Worm (Caenorhabditis elegans) whole organism, young adult: Measurements from ENCODE around the gene W08E12.6.

Source experiments
- B0035.1 ChIP-seq: sonication (generic microtip); optimal IDR thresholded peaks from 2 replicates; lab custom pipeline; 2016; ENCODE audit warnings: missing genetic modification characterization, mild to moderate bottlenecking, missing compliant biosample characterization, missing genotype, missing genetic modification reagents
- B0261.1 ChIP-seq: sonication (generic microtip); optimal IDR thresholded peaks from 2 replicates; lab custom pipeline; 2016; ENCODE audit warnings: mild to moderate bottlenecking, missing genetic modification characterization, moderate library complexity, missing compliant biosample characterization
- B0336.3 ChIP-seq: fragments of 200-800 bp; sonication (Bioruptor generic); IDR thresholded peaks from 2 replicates; pipeline ENCODE4 v1.3.6; 2022; ENCODE audit warnings: missing genetic modification characterization, missing compliant biosample characterization
- F33H1.4 ChIP-seq: fragments of 200-800 bp; sonication (Bioruptor generic); IDR thresholded peaks from 2 replicates; pipeline ENCODE4 v1.3.6; 2022; ENCODE audit warnings: missing genetic modification reagents, missing genetic modification characterization, missing compliant biosample characterization
- F37B4.10 ChIP-seq: fragments of 200-800 bp; sonication (Bioruptor generic); IDR thresholded peaks from 2 replicates; pipeline ENCODE4 v1.3.6; 2022; ENCODE audit warnings: missing genetic modification characterization, missing compliant biosample characterization
- K12H6.12 ChIP-seq: fragments of 200-800 bp; sonication (Bioruptor generic); optimal IDR thresholded peaks from 2 replicates; lab custom pipeline; 2018; ENCODE audit warnings: mild to moderate bottlenecking, missing genetic modification characterization, missing compliant biosample characterization
- Y67H2A.10 ChIP-seq: fragments of 200-800 bp; sonication (Bioruptor generic); conservative IDR thresholded peaks from 2 replicates; pipeline ENCODE4 v1.3.6; 2022; ENCODE audit warnings: missing genetic modification reagents, missing genetic modification characterization, missing compliant biosample characterization
- akir-1 ChIP-seq: fragments of 200-800 bp; sonication (Bioruptor generic); optimal IDR thresholded peaks from 2 replicates; lab custom pipeline; 2018; ENCODE audit warnings: mild to moderate bottlenecking, missing genetic modification characterization, moderate library complexity, missing compliant biosample characterization
- ama-1 ChIP-seq, 3 experiments: fragments of 150-350 bp in 1 of 3; sonication (generic microtip) in 2 of 3; optimal IDR thresholded peaks; 2 replicates each; lab custom pipeline; 2014 to 2018; ENCODE audit warnings: missing biosample characterization in 2 of 3, missing genetic modification characterization in 2 of 3, missing genetic modification reagents in 2 of 3
- atf-7 ChIP-seq: sonication (generic microtip); optimal IDR thresholded peaks from 2 replicates; lab custom pipeline; 2017; ENCODE audit warnings: mild to moderate bottlenecking, missing genetic modification characterization, missing compliant biosample characterization
- attf-3 ChIP-seq: fragments of 200-800 bp; sonication (Bioruptor generic); conservative IDR thresholded peaks from 2 replicates; pipeline ENCODE4 v1.3.6; 2022; ENCODE audit warnings: missing genetic modification reagents, missing genetic modification characterization, missing compliant biosample characterization
- attf-6 ChIP-seq: fragments of 200-800 bp; sonication (Bioruptor generic); IDR thresholded peaks from 2 replicates; pipeline ENCODE4 v1.3.6; 2022; ENCODE audit warnings: missing genetic modification reagents, missing genetic modification characterization, missing compliant biosample characterization
- bed-2 ChIP-seq: fragments of 200-800 bp; sonication (Bioruptor generic); IDR thresholded peaks from 2 replicates; pipeline ENCODE4 v1.3.6; 2022; ENCODE audit warnings: missing genetic modification reagents, missing genetic modification characterization, missing compliant biosample characterization
- cebp-2 ChIP-seq: fragments of 200-800 bp; sonication (Bioruptor generic); IDR thresholded peaks from 2 replicates; pipeline ENCODE4 v1.3.6; 2022; ENCODE audit warnings: missing genetic modification characterization, missing compliant biosample characterization
- ceh-100 ChIP-seq: fragments of 200-800 bp; sonication (Bioruptor generic); IDR thresholded peaks from 2 replicates; pipeline ENCODE4 v1.3.6; 2022; ENCODE audit warnings: missing genetic modification reagents, missing genetic modification characterization, missing compliant biosample characterization
- ceh-79 ChIP-seq: sonication (generic microtip); optimal IDR thresholded peaks from 2 replicates; lab custom pipeline; 2017; ENCODE audit warnings: mild to moderate bottlenecking, missing genetic modification characterization, missing compliant biosample characterization
- ceh-91 ChIP-seq: fragments of 200-800 bp; sonication (Bioruptor generic); IDR thresholded peaks from 2 replicates; pipeline ENCODE4 v1.3.6; 2022; ENCODE audit warnings: missing genetic modification reagents, missing genetic modification characterization, missing compliant biosample characterization
- egl-44 ChIP-seq: fragments of 200-800 bp; sonication (Bioruptor generic); IDR thresholded peaks from 2 replicates; pipeline ENCODE4 v1.3.6; 2022; ENCODE audit warnings: missing genetic modification reagents, missing genetic modification characterization, missing compliant biosample characterization
- egrh-3 ChIP-seq: fragments of 200-800 bp; sonication (Bioruptor generic); IDR thresholded peaks from 2 replicates; pipeline ENCODE4 v1.3.6; 2022; ENCODE audit warnings: missing genetic modification reagents, missing genetic modification characterization, missing compliant biosample characterization
- fkh-3 ChIP-seq: sonication (generic microtip); optimal IDR thresholded peaks from 2 replicates; lab custom pipeline; 2016; ENCODE audit warnings: mild to moderate bottlenecking, missing genetic modification characterization, missing compliant biosample characterization
- gei-17 ChIP-seq: fragments of 200-800 bp; sonication (Bioruptor generic); optimal IDR thresholded peaks from 2 replicates; lab custom pipeline; 2018; ENCODE audit warnings: mild to moderate bottlenecking, missing genetic modification characterization, missing compliant biosample characterization
- hlh-12 ChIP-seq: sonication (generic microtip); optimal IDR thresholded peaks from 2 replicates; lab custom pipeline; 2016; ENCODE audit warnings: missing genetic modification characterization, missing compliant biosample characterization
- hrde-1 ChIP-seq: sonication (generic microtip); optimal IDR thresholded peaks from 2 replicates; lab custom pipeline; 2016; ENCODE audit warnings: missing genetic modification characterization, mild to moderate bottlenecking, missing compliant biosample characterization, moderate library complexity, missing genotype, missing genetic modification reagents, borderline replicate concordance
- lin-26 ChIP-seq: fragments of 200-800 bp; sonication (Bioruptor generic); IDR thresholded peaks from 2 replicates; pipeline ENCODE4 v1.3.6; 2022; ENCODE audit warnings: missing genetic modification reagents, missing genetic modification characterization, missing compliant biosample characterization
- lin-35 ChIP-seq, 3 experiments: fragments of 150-350 bp in 2 of 3; sonication (generic microtip) in 1 of 3; optimal IDR thresholded peaks; 2 replicates each; lab custom pipeline; 2014 to 2018; ENCODE audit warnings: missing biosample characterization in 3 of 3, missing genetic modification characterization in 3 of 3, missing genetic modification reagents in 3 of 3
- lir-1 ChIP-seq: fragments of 200-800 bp; sonication (Bioruptor generic); conservative IDR thresholded peaks from 2 replicates; pipeline ENCODE4 v1.3.6; 2022; ENCODE audit warnings: missing genetic modification reagents, missing genetic modification characterization, missing compliant biosample characterization
- lsl-1 ChIP-seq: fragments of 200-800 bp; sonication (Bioruptor generic); optimal IDR thresholded peaks from 2 replicates; lab custom pipeline; 2018; ENCODE audit warnings: mild to moderate bottlenecking, missing genetic modification characterization, moderate library complexity, missing compliant biosample characterization
- madf-10 ChIP-seq: sonication (generic microtip); optimal IDR thresholded peaks from 2 replicates; lab custom pipeline; 2016; ENCODE audit warnings: mild to moderate bottlenecking, missing genetic modification characterization, missing compliant biosample characterization
- madf-6 ChIP-seq: fragments of 200-800 bp; sonication (Bioruptor generic); IDR thresholded peaks from 2 replicates; pipeline ENCODE4 v1.3.6; 2022; ENCODE audit warnings: missing genetic modification reagents, missing genetic modification characterization, missing compliant biosample characterization
- mcd-1 ChIP-seq: fragments of 200-800 bp; sonication (Bioruptor generic); IDR thresholded peaks from 2 replicates; pipeline ENCODE4 v1.3.6; 2022; ENCODE audit warnings: missing genetic modification reagents, missing genetic modification characterization, missing compliant biosample characterization
- mes-4 ChIP-seq: sonication (generic microtip); optimal IDR thresholded peaks from 2 replicates; lab custom pipeline; 2016; ENCODE audit warnings: missing genotype, missing genetic modification characterization, missing compliant biosample characterization
- nfya-1 ChIP-seq: sonication (generic microtip); optimal IDR thresholded peaks from 2 replicates; lab custom pipeline; 2017; ENCODE audit warnings: antibody characterized with exemption, missing compliant biosample characterization, missing genetic modification characterization, borderline replicate concordance; ENCODE audit not compliant: insufficient read depth
- nfya-2 ChIP-seq: fragments of 200-800 bp; sonication (Bioruptor generic); IDR thresholded peaks from 2 replicates; pipeline ENCODE4 v1.3.6; 2022; ENCODE audit warnings: missing genetic modification reagents, missing genetic modification characterization, missing compliant biosample characterization
- nhr-27 ChIP-seq: fragments of 200-800 bp; sonication (Bioruptor generic); optimal IDR thresholded peaks from 2 replicates; lab custom pipeline; 2018; ENCODE audit warnings: mild to moderate bottlenecking, missing genetic modification characterization, moderate library complexity, missing compliant biosample characterization
- nhr-90 ChIP-seq: sonication (generic microtip); optimal IDR thresholded peaks from 2 replicates; lab custom pipeline; 2016; ENCODE audit warnings: missing genotype, mild to moderate bottlenecking, missing genetic modification characterization, missing compliant biosample characterization
- pbrm-1 ChIP-seq: fragments of 200-800 bp; sonication (Bioruptor generic); IDR thresholded peaks from 2 replicates; pipeline ENCODE4 v1.3.6; 2022; ENCODE audit warnings: missing genetic modification reagents, missing genetic modification characterization, missing compliant biosample characterization
- sea-2 ChIP-seq: fragments of 200-800 bp; sonication (Bioruptor generic); IDR thresholded peaks from 2 replicates; pipeline ENCODE4 v1.3.6; 2022; ENCODE audit warnings: missing genetic modification characterization, missing compliant biosample characterization
- snpc-3.4 ChIP-seq: sonication (generic microtip); optimal IDR thresholded peaks from 2 replicates; lab custom pipeline; 2017; ENCODE audit warnings: missing genetic modification characterization, mild to moderate bottlenecking, missing compliant biosample characterization, antibody characterized with exemption, moderate library complexity, missing genotype, missing genetic modification reagents
- tbx-9 ChIP-seq: sonication (generic microtip); optimal IDR thresholded peaks from 2 replicates; lab custom pipeline; 2016; ENCODE audit warnings: borderline replicate concordance, missing genetic modification characterization, inconsistent platforms, missing compliant biosample characterization
- unc-62 ChIP-seq: fragments of 150-350 bp; optimal IDR thresholded peaks from 2 replicates; lab custom pipeline; 2014; ENCODE audit warnings: missing biosample characterization, missing genetic modification reagents, missing genetic modification characterization
- xnd-1 ChIP-seq: sonication (generic microtip); optimal IDR thresholded peaks from 2 replicates; lab custom pipeline; 2016; ENCODE audit warnings: missing genotype, missing genetic modification reagents, missing genetic modification characterization, missing compliant biosample characterization
- zfh-2 ChIP-seq: fragments of 200-800 bp; sonication (Bioruptor generic); conservative IDR thresholded peaks from 2 replicates; pipeline ENCODE4 v1.3.6; 2022; ENCODE audit warnings: missing genetic modification reagents, missing genetic modification characterization, missing compliant biosample characterization
- ztf-25 ChIP-seq: fragments of 200-800 bp; sonication (Bioruptor generic); IDR thresholded peaks from 2 replicates; pipeline ENCODE4 v1.3.6; 2022; ENCODE audit warnings: missing genetic modification reagents, missing genetic modification characterization, missing compliant biosample characterization
- ztf-3 ChIP-seq: fragments of 200-800 bp; sonication (Bioruptor generic); optimal IDR thresholded peaks from 2 replicates; lab custom pipeline; 2018; ENCODE audit warnings: mild to moderate bottlenecking, missing genetic modification characterization, missing compliant biosample characterization

The W08E12.6 gene

ce11 chrIV:3289237-3289636, 9.2 kb upstream of the W08E12.6 start, which contains the start of gene gcy-23:
Gene gcy-23 (minus strand): TSS chrIV:3289337.
- TF ChIP-seq ceh-79 (no peak), mcd-1 (GFP tag; lab: Robert Waterston, UW) (no peak), attf-6 (GFP tag; lab: Robert Waterston, UW) (no peak), egl-44 (GFP tag; lab: Robert Waterston, UW) (no peak), sea-2 (GFP tag; lab: Robert Waterston, UW) (no peak), ceh-91 (GFP tag; lab: Robert Waterston, UW) (no peak), hlh-12 (tag; lab: Kevin White, UChicago) (no peak), lin-26 (GFP tag; lab: Robert Waterston, UW) (no peak), ztf-25 (GFP tag; lab: Robert Waterston, UW) (no peak), Y67H2A.10 (GFP tag; lab: Robert Waterston, UW) (no peak), pbrm-1 (no peak), xnd-1 (tag; lab: Kevin White, UChicago) (no peak), B0336.3 (GFP tag; lab: Robert Waterston, UW) (no peak), gei-17 (GFP tag; lab: Kevin White, UChicago) (no peak), attf-3 (GFP tag; lab: Robert Waterston, UW) (no peak), snpc-3.4 (tag; lab: Kevin White, UChicago) (no peak)

DNA sequence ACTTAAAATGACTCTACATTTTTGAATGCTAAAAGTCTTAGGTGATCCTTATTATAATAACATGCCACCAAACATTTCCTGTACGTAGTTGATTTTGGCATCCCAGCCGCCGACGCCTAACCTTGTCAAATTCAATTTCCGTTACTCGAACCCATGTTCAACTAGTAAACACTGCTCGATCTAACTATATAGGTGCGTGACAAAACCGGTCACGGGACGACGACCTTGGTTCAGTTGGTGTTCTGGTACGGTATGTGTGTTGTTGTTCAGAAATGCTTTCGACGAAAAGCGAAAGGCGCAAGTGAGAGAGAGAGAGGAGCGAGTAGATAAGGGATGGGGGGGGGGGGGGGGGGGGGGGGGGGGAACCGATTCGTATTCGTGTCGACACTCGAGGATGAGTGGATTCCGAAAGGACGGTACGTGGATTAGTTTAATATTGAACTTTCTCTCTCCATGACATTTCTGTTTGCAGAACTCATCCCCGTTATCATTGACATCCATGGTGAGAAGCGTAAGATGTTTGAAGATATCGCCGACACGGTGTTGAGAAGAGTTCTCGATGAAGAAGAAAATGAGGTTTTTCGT, 6.3 kb upstream of the W08E12.6 start, which contains the start of gene W08E12.8:
W08E12.8 (plus strand) TSS at position 395 of the 585 bp plus-strand sequence.
- TF ChIP-seq egrh-3, result peak; percentile 78; the same call in 1 of the 2 replicates
- TF ChIP-seq lin-35 (GFP tag; optimal IDR thresholded peaks at IDR 0.05; lab: Kevin White, UChicago), result no peak
- TF ChIP-seq zfh-2, result peak; percentile 72; the same call in 1 of the 2 replicates
- no peak for TF ChIP-seq F33H1.4 (GFP tag; lab: Robert Waterston, UW)
- TF ChIP-seq, all 124 proteins: peak for 2

DNA sequence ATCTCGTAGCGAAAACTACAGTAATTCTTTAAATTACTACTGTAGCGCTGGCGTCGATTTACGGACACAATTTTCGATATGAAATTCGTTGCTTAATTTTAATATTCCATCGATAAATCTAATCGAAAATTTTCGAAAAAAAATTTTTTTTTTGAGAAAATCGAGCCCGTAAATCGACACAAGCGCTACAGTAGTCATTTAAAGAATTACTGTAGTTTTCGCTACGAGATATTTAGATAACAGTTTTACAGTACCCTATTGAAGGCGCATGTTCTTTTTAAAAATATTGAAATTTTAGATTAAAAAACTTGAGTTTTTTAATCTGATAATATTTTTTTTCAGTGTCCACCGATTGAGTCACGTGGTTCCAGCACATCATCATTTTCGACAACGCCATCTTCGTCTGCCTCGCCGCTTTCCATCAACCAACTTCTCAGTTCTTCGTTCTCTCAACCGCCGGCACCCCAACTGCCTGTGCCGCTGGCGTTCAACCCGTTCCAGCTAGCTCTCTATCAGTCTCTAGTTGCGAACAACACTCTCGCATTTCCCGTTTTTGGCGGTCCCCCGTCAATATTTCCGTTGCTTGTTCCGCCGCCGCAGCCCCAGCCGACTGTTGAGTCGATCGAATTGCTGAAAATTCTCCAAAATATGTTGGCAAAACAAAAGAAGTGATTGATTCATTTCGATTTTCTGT, 4.5 kb upstream of the W08E12.6 start:
- TF ChIP-seq ceh-79 (no peak), bed-2 (GFP tag; lab: Robert Waterston, UW) (no peak), B0261.1 (tag; lab: Kevin White, UChicago) (no peak), lin-26 (GFP tag; lab: Robert Waterston, UW) (0 out of 2 replicates have a peak, but pooled peaks have one; percentile 56), fkh-3 (tag; lab: Kevin White, UChicago) (no peak), F37B4.10 (no peak), madf-6 (GFP tag; lab: Robert Waterston, UW) (peak; percentile 50; the same call in 1 of the 2 replicates), lsl-1 (GFP tag; lab: Kevin White, UChicago) (peak; percentile 86), lir-1 (GFP tag; lab: Robert Waterston, UW) (no peak), ama-1 (optimal IDR thresholded peaks at IDR 0.05; lab: Kevin White, UChicago) (no peak), ama-1 (GFP tag; optimal IDR thresholded peaks at IDR 0.05; lab: Kevin White, UChicago) (no peak), nfya-1 (tag; lab: Kevin White, UChicago) (no peak), unc-62 (GFP tag; lab: Kevin White, UChicago) (no peak), ceh-100 (no peak), mes-4 (tag; lab: Kevin White, UChicago) (no peak), nhr-27 (tag; lab: Kevin White, UChicago) (no peak), ztf-3 (GFP tag; lab: Kevin White, UChicago) (no peak), cebp-2 (GFP tag; lab: Robert Waterston, UW) (no peak), tbx-9 (tag; lab: Kevin White, UChicago) (no peak), B0035.1 (no peak), hrde-1 (no peak), nfya-2 (GFP tag; lab: Robert Waterston, UW) (no peak), atf-7 (tag; lab: Kevin White, UChicago) (no peak), nhr-90 (tag; lab: Kevin White, UChicago) (no peak), akir-1 (GFP tag; lab: Kevin White, UChicago) (no peak), madf-10 (no peak), K12H6.12 (tag; lab: Kevin White, UChicago) (no peak), ztf-25 (GFP tag; lab: Robert Waterston, UW) (no peak)
